Fruit fly (Drosophila melanogaster) whole organism, adult: ENCODE data around the gene roq.

ENCODE experiments used
- CG11617 ChIP-seq: fragments of 200-800 bp; sonication (Bioruptor generic); optimal IDR thresholded peaks from 2 replicates; lab custom pipeline; 2017; ENCODE audit warnings: mild to moderate bottlenecking, missing biosample characterization, missing genetic modification reagents, missing genetic modification characterization
- CG12768 ChIP-seq: fragments of 200-800 bp; sonication (Bioruptor generic); optimal IDR thresholded peaks from 2 replicates; lab custom pipeline; 2017; ENCODE audit warnings: missing biosample characterization, missing genetic modification characterization, mild to moderate bottlenecking, moderate library complexity, missing genetic modification reagents
- CG14711 ChIP-seq: fragments of 200-800 bp; sonication (Bioruptor generic); optimal IDR thresholded peaks from 2 replicates; lab custom pipeline; 2018; ENCODE audit warnings: missing biosample characterization, mild to moderate bottlenecking, missing genetic modification characterization, moderate library complexity
- CG1620 ChIP-seq: fragments of 200-800 bp; sonication (Bioruptor generic); optimal IDR thresholded peaks from 2 replicates; lab custom pipeline; 2016; ENCODE audit warnings: missing biosample characterization, missing genetic modification characterization
- CG33017 ChIP-seq: fragments of 200-800 bp; sonication (Bioruptor generic); optimal IDR thresholded peaks from 2 replicates; lab custom pipeline; 2018; ENCODE audit warnings: missing biosample characterization, mild to moderate bottlenecking, missing genetic modification characterization, moderate library complexity
- CG5204 ChIP-seq: fragments of 200-800 bp; sonication (Bioruptor generic); optimal IDR thresholded peaks from 2 replicates; lab custom pipeline; 2016; ENCODE audit warnings: missing biosample characterization, missing genetic modification characterization
- CG7045 ChIP-seq: fragments of 200-800 bp; sonication (Bioruptor generic); optimal IDR thresholded peaks from 2 replicates; lab custom pipeline; 2017; ENCODE audit warnings: missing biosample characterization, mild to moderate bottlenecking, missing genetic modification characterization
- CG7101 ChIP-seq: fragments of 200-800 bp; sonication (Bioruptor generic); optimal IDR thresholded peaks from 2 replicates; lab custom pipeline; 2018; ENCODE audit warnings: missing biosample characterization, mild to moderate bottlenecking, missing genetic modification characterization, moderate library complexity
- Clk ChIP-seq: fragments of 200-800 bp; sonication (Bioruptor generic); optimal IDR thresholded peaks from 2 replicates; lab custom pipeline; 2017; ENCODE audit warnings: missing biosample characterization, missing genetic modification characterization
- Crg-1 ChIP-seq: fragments of 200-800 bp; sonication (Bioruptor generic); optimal IDR thresholded peaks from 2 replicates; lab custom pipeline; 2016; ENCODE audit warnings: missing biosample characterization, missing genetic modification characterization
- Hr96 ChIP-seq: fragments of 200-800 bp; sonication (Bioruptor generic); optimal IDR thresholded peaks from 2 replicates; lab custom pipeline; 2016; ENCODE audit warnings: missing biosample characterization, missing genetic modification characterization
- Mnt ChIP-seq: fragments of 200-800 bp; sonication (Bioruptor generic); optimal IDR thresholded peaks from 2 replicates; lab custom pipeline; 2016; ENCODE audit warnings: missing biosample characterization, mild to moderate bottlenecking, missing genetic modification characterization
- bab1 ChIP-seq: fragments of 200-800 bp; sonication (Bioruptor generic); optimal IDR thresholded peaks from 3 replicates; lab custom pipeline; 2019; ENCODE audit warnings: missing biosample characterization, mild to moderate bottlenecking, missing genetic modification characterization, moderate library complexity
- cic ChIP-seq: fragments of 200-800 bp; sonication (Bioruptor generic); optimal IDR thresholded peaks from 2 replicates; lab custom pipeline; 2017; ENCODE audit warnings: missing biosample characterization, mild to moderate bottlenecking, missing genetic modification characterization, moderate library complexity
- cnc ChIP-seq, 2 experiments: fragments of >200 bp; optimal IDR thresholded peaks; 2 replicates each; lab custom pipeline; 2017
- kay ChIP-seq: fragments of 200-800 bp; sonication (Bioruptor generic); peaks from one replicate; lab custom pipeline; 2016; ENCODE audit warnings: missing biosample characterization, missing genetic modification characterization, borderline replicate concordance
- ovo ChIP-seq: fragments of 200-800 bp; sonication (Bioruptor generic); optimal IDR thresholded peaks from 2 replicates; lab custom pipeline; 2016; ENCODE audit warnings: missing biosample characterization, missing genetic modification characterization
- pad ChIP-seq: fragments of 200-800 bp; sonication (Bioruptor generic); optimal IDR thresholded peaks from 3 replicates; lab custom pipeline; 2017; ENCODE audit warnings: missing biosample characterization, missing genetic modification characterization, mild to moderate bottlenecking, moderate library complexity, missing genetic modification reagents
- tj ChIP-seq: fragments of 200-800 bp; sonication (Bioruptor generic); optimal IDR thresholded peaks from 3 replicates; lab custom pipeline; 2017; ENCODE audit warnings: missing biosample characterization, mild to moderate bottlenecking, missing genetic modification characterization, moderate library complexity
- toe ChIP-seq: fragments of 200-800 bp; sonication (Bioruptor generic); optimal IDR thresholded peaks from 2 replicates; lab custom pipeline; 2016; ENCODE audit warnings: missing biosample characterization, missing genetic modification characterization

Gene roq

dm6 chr3L:16380770-16381169 lies 2.4 kb upstream of the roq start:
- TF ChIP-seq bab1 (GFP tag; lab: Kevin White, UChicago), result peak; percentile 75
- TF ChIP-seq cic (GFP tag; lab: Kevin White, UChicago), result no peak
- no peak for TF ChIP-seq CG5204 (GFP tag; lab: Kevin White, UChicago)
- peak; percentile 81 for TF ChIP-seq CG12768
- TF ChIP-seq CG1620, result peak; percentile 26
- TF ChIP-seq Clk (GFP tag; lab: Kevin White, UChicago), result no peak
- TF ChIP-seq Crg-1 (GFP tag; lab: Kevin White, UChicago), result peak; percentile 60
- peak; percentile 41 for TF ChIP-seq pad (GFP tag; lab: Kevin White, UChicago)
- peak; percentile 62 for TF ChIP-seq kay (GFP tag; lab: Kevin White, UChicago)
- TF ChIP-seq CG33017 (tag; lab: Kevin White, UChicago), result peak; percentile 78
- peak; percentile 67 for TF ChIP-seq CG14711 (tag; lab: Kevin White, UChicago)
- peak; percentile 81 for TF ChIP-seq CG7101 (tag; lab: Kevin White, UChicago)
- TF ChIP-seq CG11617 (GFP tag; lab: Kevin White, UChicago), result peak; percentile 58
- TF ChIP-seq CG7045 (GFP tag; lab: Kevin White, UChicago), result peak; percentile 38
- peak; percentile 73 for TF ChIP-seq toe (GFP tag; lab: Kevin White, UChicago)
- peak; percentile 30 for TF ChIP-seq Mnt
- peak; percentile 66 for TF ChIP-seq Hr96 (GFP tag; lab: Kevin White, UChicago)
- TF ChIP-seq tj (GFP tag; lab: Kevin White, UChicago), result no peak

DNA sequence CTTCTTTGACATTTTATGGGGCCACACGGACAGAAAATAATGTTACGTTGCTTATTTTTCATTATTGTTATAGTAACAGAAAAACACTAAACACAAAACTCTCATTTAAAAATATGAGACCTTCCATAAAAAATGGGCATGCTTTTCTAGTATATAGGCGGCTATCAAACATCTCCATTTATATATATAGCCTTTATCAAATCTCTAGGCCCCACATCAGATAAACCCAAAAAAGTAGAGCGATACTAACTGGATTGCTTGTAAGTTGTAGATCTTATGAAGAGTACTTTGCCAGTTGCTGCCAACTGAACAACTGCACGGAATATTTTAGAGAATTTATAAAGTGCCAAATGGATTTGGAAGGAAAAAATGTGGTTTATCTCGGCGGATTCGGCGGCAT lies 8.8 kb downstream of the roq start, which contains the start of gene CG18814:
Gene CG18814 (plus strand): TSS at position 301 of the 400 bp plus-strand sequence.
- TF ChIP-seq CG14711 (tag; lab: Kevin White, UChicago) (no peak), cic (GFP tag; lab: Kevin White, UChicago) (no peak), ovo (GFP tag; lab: Kevin White, UChicago) (no peak), CG11617 (GFP tag; lab: Kevin White, UChicago) (no peak), pad (GFP tag; lab: Kevin White, UChicago) (no peak)

DNA sequence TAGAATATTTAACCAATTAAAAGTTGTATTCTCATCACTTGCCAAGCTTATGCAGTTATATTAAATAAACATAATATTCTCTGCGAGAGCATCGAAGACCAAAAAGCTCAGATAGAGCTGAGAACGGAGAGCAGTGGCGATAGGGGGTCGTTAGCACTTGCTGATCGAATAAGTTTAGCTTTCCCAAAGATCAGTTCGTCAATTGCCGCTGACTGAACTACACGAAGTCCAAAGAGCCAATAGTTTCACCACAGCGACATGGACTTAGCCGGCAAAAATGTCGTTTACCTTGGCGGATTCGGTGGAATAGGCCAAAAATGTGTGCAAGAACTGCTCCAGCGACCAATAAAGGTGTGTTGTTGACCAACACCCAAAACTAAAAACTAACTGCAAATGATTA lies 10.2 kb downstream of the roq start, which contains the start of gene CG4842:
Gene CG4842 (plus strand): TSS at position 191 of the 400 bp plus-strand sequence.
- no peak for TF ChIP-seq Mnt
- no peak for TF ChIP-seq ovo (GFP tag; lab: Kevin White, UChicago)
- no peak for TF ChIP-seq CG7101 (tag; lab: Kevin White, UChicago)
- no peak for TF ChIP-seq CG33017 (tag; lab: Kevin White, UChicago)
- TF ChIP-seq CG14711 (tag; lab: Kevin White, UChicago), result no peak
- TF ChIP-seq Hr96 (GFP tag; lab: Kevin White, UChicago), result no peak
- TF ChIP-seq kay (GFP tag; lab: Kevin White, UChicago), result no peak
- no peak for TF ChIP-seq CG1620
- no peak for TF ChIP-seq pad (GFP tag; lab: Kevin White, UChicago)

- TF ChIP-seq kay (GFP tag; lab: Kevin White, UChicago) (no peak), Crg-1 (GFP tag; lab: Kevin White, UChicago) (no peak), Clk (GFP tag; lab: Kevin White, UChicago) (no peak), CG12768 (no peak), CG7101 (tag; lab: Kevin White, UChicago) (no peak), toe (GFP tag; lab: Kevin White, UChicago) (no peak), CG33017 (tag; lab: Kevin White, UChicago) (no peak)
Measured at dm6 chr3L:16367240-16367639, 11.1 kb downstream of the roq start, which contains the start of gene Cpr72Ec. Cpr72Ec (minus strand) TSS chr3L:16367340.

DNA sequence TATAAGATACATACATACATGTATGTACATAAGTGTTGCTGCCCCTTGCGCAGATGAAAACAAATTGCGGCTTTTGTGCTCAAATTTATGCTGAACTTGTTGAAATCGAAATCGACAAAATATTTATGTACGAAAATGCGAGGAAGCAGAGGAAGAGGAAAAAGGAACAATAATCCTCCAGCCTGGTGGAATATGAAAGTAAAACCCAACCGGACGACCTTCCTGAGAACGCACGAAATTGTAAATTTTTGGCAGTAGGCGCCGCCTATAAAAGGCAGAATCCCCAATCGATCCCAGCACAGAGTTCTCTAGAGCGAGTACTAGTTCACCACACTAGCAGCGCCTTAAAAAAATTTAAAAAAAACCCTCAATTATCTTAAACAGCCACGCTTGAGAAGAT lies 13.8 kb downstream of the roq start, which contains the start of gene Cpr72Eb:
Gene Cpr72Eb (plus strand): TSS at position 301 of the 400 bp plus-strand sequence.
- no peak for TF ChIP-seq cnc (optimal IDR thresholded peaks at IDR 0.05; lab: Kevin White, UChicago)
- TF ChIP-seq Clk (GFP tag; lab: Kevin White, UChicago), result no peak
- TF ChIP-seq CG7045 (GFP tag; lab: Kevin White, UChicago), result no peak
- no peak for TF ChIP-seq Hr96 (GFP tag; lab: Kevin White, UChicago)
- TF ChIP-seq Crg-1 (GFP tag; lab: Kevin White, UChicago), result no peak

DNA sequence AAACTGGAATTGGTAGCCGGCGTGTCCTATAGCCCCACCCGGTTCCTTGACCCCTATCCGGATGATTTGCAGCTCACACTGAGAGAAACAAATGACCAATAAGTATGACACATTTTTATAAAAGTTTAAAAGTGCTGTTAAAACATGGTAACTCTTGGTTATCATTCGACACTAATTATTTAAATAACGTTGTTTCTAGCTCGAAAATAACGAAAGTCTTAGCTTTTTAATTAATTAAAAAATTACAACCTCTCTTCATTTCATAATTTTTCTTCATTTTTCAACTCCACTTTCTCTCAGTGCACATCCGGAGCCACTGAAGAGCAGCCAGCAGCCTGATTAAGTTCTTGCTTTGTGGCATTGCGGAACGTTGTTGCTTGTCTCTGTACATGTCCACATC lies 14.2 kb downstream of the roq start:
- TF ChIP-seq kay (GFP tag; lab: Kevin White, UChicago) (no peak), tj (GFP tag; lab: Kevin White, UChicago) (no peak), cnc (optimal IDR thresholded peaks at IDR 0.05; lab: Kevin White, UChicago) (no peak), cic (GFP tag; lab: Kevin White, UChicago) (no peak), pad (GFP tag; lab: Kevin White, UChicago) (no peak), toe (GFP tag; lab: Kevin White, UChicago) (no peak), ovo (GFP tag; lab: Kevin White, UChicago) (no peak), CG14711 (tag; lab: Kevin White, UChicago) (no peak), CG7045 (GFP tag; lab: Kevin White, UChicago) (no peak), Hr96 (GFP tag; lab: Kevin White, UChicago) (no peak), Crg-1 (GFP tag; lab: Kevin White, UChicago) (no peak), CG1620 (no peak), CG11617 (GFP tag; lab: Kevin White, UChicago) (no peak), bab1 (GFP tag; lab: Kevin White, UChicago) (no peak)
